Worm (Caenorhabditis elegans) whole organism, L4 larva: ENCODE measurements around the gene T27E9.2.

Source experiments
- T20F7.1 ChIP-seq: fragments of 200-800 bp; sonication (Bioruptor generic); optimal IDR thresholded peaks from 2 replicates; lab custom pipeline; 2018; ENCODE audit warnings: mild to moderate bottlenecking, missing genetic modification characterization, missing compliant biosample characterization
- Y5F2A.4 ChIP-seq: fragments of 200-800 bp; sonication (Bioruptor generic); optimal IDR thresholded peaks from 2 replicates; lab custom pipeline; 2018; ENCODE audit warnings: mild to moderate bottlenecking, missing genetic modification characterization, missing compliant biosample characterization
- ces-1 ChIP-seq: fragments of 150-350 bp; sonication (generic microtip); optimal IDR thresholded peaks from 4 replicates; lab custom pipeline; 2014; ENCODE audit warnings: missing biosample characterization, missing genetic modification reagents, missing genetic modification characterization
- dmd-6 ChIP-seq: fragments of 200-800 bp; sonication (Bioruptor generic); IDR thresholded peaks from 2 replicates; pipeline ENCODE4 v1.3.6; 2022; ENCODE audit warnings: missing genetic modification reagents, missing genetic modification characterization, missing compliant biosample characterization
- dmd-8 ChIP-seq: fragments of 200-800 bp; sonication (Bioruptor generic); IDR thresholded peaks from 2 replicates; pipeline ENCODE4 v1.3.6; 2022; ENCODE audit warnings: missing genetic modification characterization, missing compliant biosample characterization
- pha-4 ChIP-seq, 2 experiments: fragments of 150-350 bp in 1 of 2; fragments of 200-800 bp in 1 of 2; sonication (Bioruptor generic) in 1 of 2; IDR thresholded peaks in 1 of 2; optimal IDR thresholded peaks in 1 of 2; 2 replicates each; pipeline versions ENCODE4 v1.3.6 to Lab custom; 2014 to 2022; ENCODE audit warnings: missing genetic modification characterization in 2 of 2, missing genetic modification reagents in 2 of 2, missing biosample characterization in 1 of 2, missing compliant biosample characterization in 1 of 2
- snpc-4 ChIP-seq: fragments of 150-350 bp; optimal IDR thresholded peaks from 2 replicates; lab custom pipeline; 2014; ENCODE audit warnings: missing biosample characterization, missing genetic modification characterization
- unc-39 ChIP-seq: sonication (generic microtip); optimal IDR thresholded peaks from 2 replicates; lab custom pipeline; 2017; ENCODE audit warnings: missing biosample characterization, missing genetic modification characterization
- unc-62 ChIP-seq, 3 experiments: fragments of 150-350 bp in 1 of 3; sonication (generic microtip); optimal IDR thresholded peaks in 2 of 3; peaks in 1 of 3; 1 replicate in 1 of 3; 2 replicates in 2 of 3; lab custom pipeline; 2014 to 2017; ENCODE audit warnings: missing biosample characterization in 3 of 3, missing genetic modification characterization in 3 of 3, missing genetic modification reagents in 3 of 3, missing genotype in 1 of 3
- zag-1 ChIP-seq: fragments of 150-350 bp; optimal IDR thresholded peaks from 2 replicates; lab custom pipeline; 2014; ENCODE audit warnings: missing biosample characterization, missing genetic modification characterization

ce11 chrIII:13505718-13506117 is 43.3 kb upstream of the T27E9.2 start, which contains the start of gene T28A8.3:
- TF ChIP-seq dmd-8 (GFP tag; lab: Robert Waterston, UW) (no peak), ces-1 (GFP tag; lab: Kevin White, UChicago) (no peak), Y5F2A.4 (GFP tag; lab: Kevin White, UChicago) (no peak), snpc-4 (tag; lab: Kevin White, UChicago) (no peak), unc-39 (tag; lab: Kevin White, UChicago) (no peak), unc-62 (GFP tag; optimal IDR thresholded peaks at IDR 0.05 in 1 of 2; lab: Kevin White, UChicago) (no peak), unc-62 (tag; optimal IDR thresholded peaks at IDR 0.05; lab: Kevin White, UChicago) (no peak), zag-1 (no peak), dmd-6 (GFP tag; lab: Robert Waterston, UW) (no peak), T20F7.1 (no peak), pha-4 (GFP tag; IDR thresholded peaks at IDR 0.05; lab: Robert Waterston, UW) (no peak), pha-4 (tag; optimal IDR thresholded peaks at IDR 0.05; lab: Kevin White, UChicago) (no peak)
